Fruit fly (Drosophila melanogaster) whole organism, embryonic: ENCODE results near the gene Nopp140.

Source experiments
- Aef1 ChIP-seq: fragments of 200-800 bp; sonication (Bioruptor generic); IDR thresholded peaks from 3 replicates; pipeline ENCODE4 v1.3.6; 2022; ENCODE audit warnings: missing biosample characterization, missing genetic modification characterization
- CG10209 ChIP-seq: fragments of 200-800 bp; sonication (Bioruptor generic); optimal IDR thresholded peaks from 3 replicates; lab custom pipeline; 2017; ENCODE audit warnings: missing biosample characterization, mild to moderate bottlenecking, missing genetic modification characterization, missing genetic modification reagents
- CG10321 ChIP-seq: fragments of 200-800 bp; sonication (Bioruptor generic); IDR thresholded peaks from 2 replicates; pipeline ENCODE4 v1.3.6; 2022; ENCODE audit warnings: missing biosample characterization, missing genetic modification characterization
- CG10959 ChIP-seq: fragments of 200-800 bp; sonication (Bioruptor generic); IDR thresholded peaks from 2 replicates; pipeline ENCODE4 v1.3.6; 2022; ENCODE audit warnings: missing biosample characterization, missing genetic modification characterization
- CG1233 ChIP-seq: fragments of 200-800 bp; sonication (Bioruptor generic); optimal IDR thresholded peaks from 4 replicates; lab custom pipeline; 2018; ENCODE audit warnings: missing biosample characterization, mild to moderate bottlenecking, missing genetic modification characterization
- CG13424 ChIP-seq: fragments of 200-800 bp; sonication (Bioruptor generic); optimal IDR thresholded peaks from 2 replicates; lab custom pipeline; 2019; ENCODE audit warnings: missing biosample characterization, mild to moderate bottlenecking, missing genetic modification characterization, moderate library complexity
- CG13775 ChIP-seq: fragments of 200-800 bp; sonication (Bioruptor generic); optimal IDR thresholded peaks from 3 replicates; lab custom pipeline; 2017; ENCODE audit warnings: missing biosample characterization, mild to moderate bottlenecking, missing genetic modification characterization
- CG14441 ChIP-seq: fragments of 200-800 bp; sonication (Bioruptor generic); IDR thresholded peaks from 2 replicates; pipeline ENCODE4 v1.3.6; 2022; ENCODE audit warnings: missing biosample characterization, missing genetic modification characterization
- CG18764 ChIP-seq: fragments of 200-800 bp; sonication (Bioruptor generic); optimal IDR thresholded peaks from 3 replicates; lab custom pipeline; 2016; ENCODE audit warnings: missing biosample characterization, missing genetic modification characterization
- CG31365 ChIP-seq: fragments of 200-800 bp; sonication (Bioruptor generic); optimal IDR thresholded peaks from 2 replicates; lab custom pipeline; 2018; ENCODE audit warnings: missing biosample characterization, mild to moderate bottlenecking, missing genetic modification characterization
- CG3838 ChIP-seq: fragments of 200-800 bp; sonication (Bioruptor generic); optimal IDR thresholded peaks from 3 replicates; lab custom pipeline; 2016; ENCODE audit warnings: missing biosample characterization, missing genetic modification characterization
- CG5245 ChIP-seq: fragments of 200-800 bp; sonication (Bioruptor generic); optimal IDR thresholded peaks from 3 replicates; lab custom pipeline; 2016; ENCODE audit warnings: missing biosample characterization, missing genetic modification characterization
- CG7556 ChIP-seq: fragments of 200-800 bp; sonication (Bioruptor generic); optimal IDR thresholded peaks from 2 replicates; lab custom pipeline; 2017; ENCODE audit warnings: missing biosample characterization, mild to moderate bottlenecking, missing genetic modification characterization
- CG8281 ChIP-seq: fragments of 200-800 bp; sonication (Bioruptor generic); optimal IDR thresholded peaks from 2 replicates; lab custom pipeline; 2018; ENCODE audit warnings: missing biosample characterization, mild to moderate bottlenecking, missing genetic modification characterization, moderate library complexity
- CG9215 ChIP-seq: fragments of 200-800 bp; sonication (Bioruptor generic); IDR thresholded peaks from 2 replicates; pipeline ENCODE4 v1.3.6; 2022; ENCODE audit warnings: missing biosample characterization, missing genetic modification characterization
- CG9932 ChIP-seq: fragments of 200-800 bp; sonication (Bioruptor generic); IDR thresholded peaks from 2 replicates; pipeline ENCODE4 v1.3.6; 2022; ENCODE audit warnings: missing biosample characterization, missing genetic modification characterization
- Dip2 ChIP-seq: fragments of 200-800 bp; sonication (Bioruptor generic); IDR thresholded peaks from 2 replicates; pipeline ENCODE4 v1.3.6; 2022; ENCODE audit warnings: missing biosample characterization, missing genetic modification characterization
- E2f1 ChIP-seq: fragments of 200-800 bp; sonication (Bioruptor generic); IDR thresholded peaks from 2 replicates; pipeline ENCODE4 v1.3.6; 2022; ENCODE audit warnings: missing biosample characterization, missing genetic modification characterization
- Ets97D ChIP-seq: fragments of 200-800 bp; sonication (Bioruptor generic); optimal IDR thresholded peaks from 3 replicates; lab custom pipeline; 2016; ENCODE audit warnings: missing biosample characterization, missing genetic modification characterization
- Fer2 ChIP-seq: fragments of 200-800 bp; sonication (Bioruptor generic); optimal IDR thresholded peaks from 2 replicates; lab custom pipeline; 2018; ENCODE audit warnings: missing biosample characterization, mild to moderate bottlenecking, missing genetic modification characterization, moderate library complexity
- HLH3B ChIP-seq: fragments of 200-800 bp; sonication (Bioruptor generic); IDR thresholded peaks from 2 replicates; pipeline ENCODE4 v1.3.6; 2022; ENCODE audit warnings: missing biosample characterization, missing genetic modification characterization
- Med ChIP-seq: fragments of 200-800 bp; sonication (Bioruptor generic); peaks from one replicate; lab custom pipeline; 2016; ENCODE audit warnings: missing biosample characterization, missing genetic modification characterization, mild to moderate bottlenecking, inconsistent platforms, moderate library complexity
- Meics ChIP-seq: fragments of 200-800 bp; sonication (Bioruptor generic); optimal IDR thresholded peaks from 2 replicates; lab custom pipeline; 2017; ENCODE audit warnings: missing biosample characterization, mild to moderate bottlenecking, missing genetic modification characterization
- Rx ChIP-seq: fragments of 200-800 bp; sonication (Bioruptor generic); IDR thresholded peaks from 2 replicates; pipeline ENCODE4 v1.3.6; 2022; ENCODE audit warnings: missing biosample characterization, missing genetic modification characterization
- Sox102F ChIP-seq: fragments of 200-800 bp; sonication (Bioruptor generic); optimal IDR thresholded peaks from 2 replicates; lab custom pipeline; 2018; ENCODE audit warnings: missing biosample characterization, mild to moderate bottlenecking, missing genetic modification characterization, moderate library complexity
- Spps ChIP-seq: fragments of 200-800 bp; sonication (Bioruptor generic); optimal IDR thresholded peaks from 2 replicates; lab custom pipeline; 2018; ENCODE audit warnings: missing biosample characterization, mild to moderate bottlenecking, missing genetic modification characterization
- Trl ChIP-seq, 3 experiments: fragments of >200 bp in 2 of 3; fragments of 200-800 bp in 1 of 3; sonication (Bioruptor generic) in 1 of 3; optimal IDR thresholded peaks; 2 replicates in 1 of 3; 3 replicates in 2 of 3; lab custom pipeline; 2016 to 2017; ENCODE audit warnings: missing biosample characterization in 1 of 3, missing genetic modification characterization in 1 of 3
- Vsx1 ChIP-seq: fragments of 200-800 bp; sonication (Bioruptor generic); optimal IDR thresholded peaks from 2 replicates; lab custom pipeline; 2017; ENCODE audit warnings: missing biosample characterization, mild to moderate bottlenecking, missing genetic modification characterization, missing genetic modification reagents
- cg ChIP-seq: fragments of 200-800 bp; sonication (Bioruptor generic); optimal IDR thresholded peaks from 3 replicates; lab custom pipeline; 2019; ENCODE audit warnings: missing biosample characterization, mild to moderate bottlenecking, missing genetic modification characterization, moderate library complexity
- chinmo ChIP-seq: fragments of 200-800 bp; sonication (Bioruptor generic); IDR thresholded peaks from 4 replicates; pipeline ENCODE4 v1.3.6; 2022; ENCODE audit warnings: missing biosample characterization, missing genetic modification characterization; ENCODE audit not compliant: partially characterized antibody
- dmrt99B ChIP-seq: fragments of 200-800 bp; sonication (Bioruptor generic); optimal IDR thresholded peaks from 2 replicates; lab custom pipeline; 2018; ENCODE audit warnings: missing biosample characterization, mild to moderate bottlenecking, missing genetic modification characterization, moderate library complexity
- ewg ChIP-seq: fragments of 200-800 bp; sonication (Bioruptor generic); optimal IDR thresholded peaks from 3 replicates; lab custom pipeline; 2017; ENCODE audit warnings: mild to moderate bottlenecking, missing biosample characterization, missing genetic modification reagents, missing genetic modification characterization
- exex ChIP-seq: fragments of 200-800 bp; sonication (Bioruptor generic); optimal IDR thresholded peaks from 4 replicates; lab custom pipeline; 2018; ENCODE audit warnings: missing biosample characterization, mild to moderate bottlenecking, missing genetic modification characterization, moderate library complexity
- fd64A ChIP-seq: fragments of 200-800 bp; sonication (Bioruptor generic); optimal IDR thresholded peaks from 3 replicates; lab custom pipeline; 2018; ENCODE audit warnings: missing biosample characterization, mild to moderate bottlenecking, missing genetic modification characterization
- kah ChIP-seq: fragments of 200-800 bp; sonication (Bioruptor generic); optimal IDR thresholded peaks from 2 replicates; lab custom pipeline; 2018; ENCODE audit warnings: missing biosample characterization, mild to moderate bottlenecking, missing genetic modification characterization
- kni ChIP-seq: fragments of 200-800 bp; sonication (Bioruptor generic); optimal IDR thresholded peaks from 3 replicates; lab custom pipeline; 2017; ENCODE audit warnings: mild to moderate bottlenecking, missing biosample characterization, missing genetic modification reagents, missing genetic modification characterization
- lbe ChIP-seq: fragments of 200-800 bp; sonication (Bioruptor generic); optimal IDR thresholded peaks from 2 replicates; lab custom pipeline; 2016; ENCODE audit warnings: missing biosample characterization, mild to moderate bottlenecking, missing genetic modification characterization
- lmd ChIP-seq: fragments of 200-800 bp; sonication (Bioruptor generic); IDR thresholded peaks from 2 replicates; pipeline ENCODE4 v1.3.6; 2022; ENCODE audit warnings: missing biosample characterization, missing genetic modification characterization
- nmo ChIP-seq: fragments of 200-800 bp; sonication (Bioruptor generic); optimal IDR thresholded peaks from 2 replicates; lab custom pipeline; 2018; ENCODE audit warnings: missing biosample characterization, mild to moderate bottlenecking, missing genetic modification characterization, moderate library complexity
- pan ChIP-seq, 4 experiments: fragments of >200 bp in 3 of 4; fragments of 200-800 bp in 1 of 4; sonication (Bioruptor generic) in 1 of 4; optimal IDR thresholded peaks in 3 of 4; IDR thresholded peaks in 1 of 4; 2 replicates each; pipeline versions ENCODE4 v1.3.6 to Lab custom; 2017 to 2022; ENCODE audit warnings: missing biosample characterization in 2 of 4, missing genetic modification characterization in 2 of 4, mixed read lengths in 1 of 4
- rib ChIP-seq: fragments of 200-800 bp; sonication (Bioruptor generic); IDR thresholded peaks from 2 replicates; pipeline ENCODE4 v1.3.6; 2022; ENCODE audit warnings: missing biosample characterization, missing genetic modification characterization
- sens ChIP-seq: fragments of 200-800 bp; sonication (Bioruptor generic); peaks from one replicate; lab custom pipeline; 2016; ENCODE audit warnings: missing biosample characterization, missing genetic modification characterization
- sim ChIP-seq: fragments of 200-800 bp; sonication (Bioruptor generic); IDR thresholded peaks from 2 replicates; pipeline ENCODE4 v1.3.6; 2022; ENCODE audit warnings: missing biosample characterization, missing genetic modification characterization
- sisA ChIP-seq: fragments of 200-800 bp; sonication (Bioruptor generic); IDR thresholded peaks from 2 replicates; pipeline ENCODE4 v1.3.6; 2022; ENCODE audit warnings: missing biosample characterization, missing genetic modification characterization
- slp2 ChIP-seq: fragments of 200-800 bp; sonication (Bioruptor generic); optimal IDR thresholded peaks from 2 replicates; lab custom pipeline; 2016; ENCODE audit warnings: missing biosample characterization, missing genetic modification characterization
- sqz ChIP-seq: fragments of 200-800 bp; sonication (Bioruptor generic); optimal IDR thresholded peaks from 3 replicates; lab custom pipeline; 2018; ENCODE audit warnings: missing biosample characterization, mild to moderate bottlenecking, missing genetic modification characterization
- tap ChIP-seq: fragments of 200-800 bp; optimal IDR thresholded peaks from 3 replicates; lab custom pipeline; 2019; ENCODE audit warnings: missing biosample characterization, mild to moderate bottlenecking, missing genetic modification characterization, moderate library complexity
- tin ChIP-seq: fragments of 200-800 bp; sonication (Bioruptor generic); optimal IDR thresholded peaks from 3 replicates; lab custom pipeline; 2016; ENCODE audit warnings: missing biosample characterization, missing genetic modification characterization
- zen ChIP-seq: fragments of 200-800 bp; sonication (Bioruptor generic); optimal IDR thresholded peaks from 3 replicates; lab custom pipeline; 2018; ENCODE audit warnings: missing biosample characterization, mild to moderate bottlenecking, missing genetic modification characterization, moderate library complexity

The Nopp140 gene

dm6 chr3L:21808003-21808530, 24.5 kb upstream of the Nopp140 start (continued):
- TF ChIP-seq tin (peak; percentile 62), rib (GFP tag; lab: Robert Waterston, UW) (no peak), E2f1 (GFP tag; lab: Robert Waterston, UW) (peak; percentile 52; the same call in 1 of the 2 replicates), CG10209 (GFP tag; lab: Kevin White, UChicago) (peak; percentile 77), tap (tag; lab: Kevin White, UChicago) (peak; percentile 48), Spps (peak; percentile 70), Med (GFP tag; lab: Kevin White, UChicago) (peak; percentile 83), Ets97D (GFP tag; lab: Kevin White, UChicago) (no peak), CG1233 (GFP tag; lab: Kevin White, UChicago) (peak; percentile 35), exex (tag; lab: Kevin White, UChicago) (no peak), CG8281 (tag; lab: Kevin White, UChicago) (peak; percentile 30), CG9215 (GFP tag; lab: Robert Waterston, UW) (0 out of 2 replicates have a peak, but pooled peaks have one; percentile 17), chinmo (GFP tag; lab: Robert Waterston, UW) (no peak), fd64A (GFP tag; lab: Kevin White, UChicago) (no peak), sqz (GFP tag; lab: Kevin White, UChicago) (no peak), lbe (peak; percentile 10), ewg (GFP tag; lab: Kevin White, UChicago) (peak; percentile 28), Aef1 (GFP tag; lab: Robert Waterston, UW) (0 out of 3 replicates have a peak, but pooled peaks have one; percentile 21), HLH3B (GFP tag; lab: Robert Waterston, UW) (0 out of 2 replicates have a peak, but pooled peaks have one; percentile 44), kni (GFP tag; lab: Kevin White, UChicago) (no peak), sim (GFP tag; lab: Robert Waterston, UW) (peak; percentile 59; the same call in 1 of the 2 replicates), Rx (GFP tag; lab: Robert Waterston, UW) (no peak), CG10959 (GFP tag; lab: Robert Waterston, UW) (peak; percentile 63), CG5245 (peak; percentile 15), Vsx1 (GFP tag; lab: Kevin White, UChicago) (peak; percentile 59), Trl (optimal IDR thresholded peaks at IDR 0.05; lab: Kevin White, UChicago) (peak; percentile 42 to 76), Trl (GFP tag; optimal IDR thresholded peaks at IDR 0.05; lab: Kevin White, UChicago) (no peak), cg (GFP tag; lab: Kevin White, UChicago) (peak; percentile 72), Sox102F (GFP tag; lab: Kevin White, UChicago) (peak; percentile 77), CG10321 (GFP tag; lab: Robert Waterston, UW) (peak; percentile 11; the same call in 1 of the 2 replicates), nmo (GFP tag; lab: Kevin White, UChicago) (peak; percentile 82), lmd (GFP tag; lab: Robert Waterston, UW) (peak; percentile 50), CG31365 (no peak), slp2 (no peak), kah (peak; percentile 12), Meics (GFP tag; lab: Kevin White, UChicago) (peak; percentile 64), CG14441 (peak; percentile 69), Fer2 (tag; lab: Kevin White, UChicago) (no peak), CG13424 (peak; percentile 77), CG7556 (GFP tag; lab: Kevin White, UChicago) (no peak), dmrt99B (no peak), sisA (GFP tag; lab: Robert Waterston, UW) (peak; percentile 69), CG3838 (GFP tag; lab: Kevin White, UChicago) (no peak), CG9932 (GFP tag; lab: Robert Waterston, UW) (peak; percentile 60), sens (GFP tag; lab: Kevin White, UChicago) (peak; percentile 77), CG13775 (GFP tag; lab: Kevin White, UChicago) (peak; percentile 64), zen (tag; lab: Kevin White, UChicago) (peak; percentile 56), Dip2 (GFP tag; lab: Robert Waterston, UW) (no peak), pan (optimal IDR thresholded peaks at IDR 0.05; lab: Kevin White, UChicago) (no peak), pan (GFP tag; optimal IDR thresholded peaks at IDR 0.05 in 1 of 2, IDR thresholded peaks at IDR 0.05 in 1 of 2) (peak in 1 of 2 experiments; percentile 69), CG18764 (peak; percentile 41)
